Worm (Caenorhabditis elegans): ENCODE data around the gene nhr-124.

Gene nhr-124

ce11 chrV:3886104-3886503 lies at the start of gene nhr-124:
nhr-124 (minus strand) TSS chrV:3886204.
- TF ChIP-seq dao-5 (tag; optimal IDR thresholded peaks at IDR 0.05) (no peak), him-1 (tag; optimal IDR thresholded peaks at IDR 0.05) (no peak), W03F9.2 (tag; optimal IDR thresholded peaks at IDR 0.05) (no peak)

- TF ChIP-seq W03F9.2 (tag; optimal IDR thresholded peaks at IDR 0.05), result no peak
- TF ChIP-seq him-1 (tag; optimal IDR thresholded peaks at IDR 0.05), result no peak
- TF ChIP-seq dao-5 (tag; optimal IDR thresholded peaks at IDR 0.05), result no peak
Observed at ce11 chrV:3931326-3931725, 45.3 kb upstream of the nhr-124 start, which contains the start of gene srx-63. srx-63 (plus strand) TSS chrV:3931626.

- no peak for TF ChIP-seq W03F9.2 (tag; optimal IDR thresholded peaks at IDR 0.05)
- no peak for TF ChIP-seq him-1 (tag; optimal IDR thresholded peaks at IDR 0.05)
- no peak for TF ChIP-seq dao-5 (tag; optimal IDR thresholded peaks at IDR 0.05)
Observed at ce11 chrV:3929099-3929498, 43.1 kb upstream of the nhr-124 start, which contains the start of gene srx-64. srx-64 (plus strand) TSS chrV:3929399.

ce11 chrV:3927522-3927921 lies 41.5 kb upstream of the nhr-124 start:
- TF ChIP-seq W03F9.2 (tag; optimal IDR thresholded peaks at IDR 0.05) (no peak), him-1 (tag; optimal IDR thresholded peaks at IDR 0.05) (no peak), dao-5 (tag; optimal IDR thresholded peaks at IDR 0.05) (no peak)

DNA sequence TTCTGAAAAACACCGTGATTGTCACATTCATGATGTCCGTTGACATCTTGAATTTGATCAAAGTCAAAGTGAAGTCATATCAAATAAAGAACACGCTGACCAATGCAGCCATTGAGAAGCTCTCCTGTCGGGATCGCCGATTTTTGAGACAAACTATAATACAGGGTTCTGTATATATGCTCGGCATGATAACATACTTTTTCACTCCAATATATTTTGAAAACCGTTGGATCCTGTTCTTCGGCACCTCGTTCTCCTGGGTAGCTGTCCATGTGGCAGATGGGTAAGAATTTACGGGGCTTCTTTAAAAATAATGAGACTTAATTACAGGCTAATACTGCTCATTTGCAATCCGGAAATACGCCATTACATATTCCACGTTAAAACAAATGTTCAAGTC lies 36.5 kb upstream of the nhr-124 start:
- TF ChIP-seq him-1 (tag; optimal IDR thresholded peaks at IDR 0.05) (no peak), W03F9.2 (tag; optimal IDR thresholded peaks at IDR 0.05) (no peak), dao-5 (tag; optimal IDR thresholded peaks at IDR 0.05) (no peak)

DNA sequence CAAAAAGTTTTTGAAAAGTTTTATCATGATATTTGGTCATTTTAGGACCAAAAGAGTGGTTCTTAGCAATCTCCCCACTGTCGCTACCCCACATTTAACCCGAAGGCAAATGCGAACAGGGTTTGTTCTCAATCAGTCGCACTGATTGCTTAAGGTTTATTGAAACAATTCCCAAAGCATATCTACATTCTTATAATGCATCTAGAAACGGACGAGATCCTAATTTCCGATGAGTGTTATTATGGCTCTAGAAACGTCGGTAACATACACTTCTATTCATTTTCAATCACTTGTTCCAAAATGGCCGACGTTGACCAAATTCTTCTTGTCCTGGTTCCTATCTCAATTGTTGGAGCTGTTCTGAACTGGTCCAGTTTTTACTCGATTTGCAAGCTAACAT lies 35.6 kb upstream of the nhr-124 start, which contains the start of gene srx-65:
srx-65 (plus strand) TSS at position 301 of the 400 bp plus-strand sequence.
- TF ChIP-seq dao-5 (tag; optimal IDR thresholded peaks at IDR 0.05), result no peak

- TF ChIP-seq W03F9.2 (tag; optimal IDR thresholded peaks at IDR 0.05), result no peak
- TF ChIP-seq him-1 (tag; optimal IDR thresholded peaks at IDR 0.05), result no peak
- no peak for TF ChIP-seq dao-5 (tag; optimal IDR thresholded peaks at IDR 0.05)
Observed at ce11 chrV:3919289-3919688, 33.3 kb upstream of the nhr-124 start, which contains the start of gene srx-66. srx-66 (plus strand) TSS chrV:3919589.

ce11 chrV:3916480-3916879 lies 30.5 kb upstream of the nhr-124 start, which contains the start of gene srx-67:
srx-67 (plus strand) TSS chrV:3916780.
- TF ChIP-seq him-1 (tag; optimal IDR thresholded peaks at IDR 0.05) (no peak), W03F9.2 (tag; optimal IDR thresholded peaks at IDR 0.05) (no peak), dao-5 (tag; optimal IDR thresholded peaks at IDR 0.05) (no peak)

- TF ChIP-seq W03F9.2 (tag; optimal IDR thresholded peaks at IDR 0.05) (no peak), dao-5 (tag; optimal IDR thresholded peaks at IDR 0.05) (no peak), him-1 (tag; optimal IDR thresholded peaks at IDR 0.05) (no peak)
Observed at ce11 chrV:3913131-3913530, 27.1 kb upstream of the nhr-124 start.

DNA sequence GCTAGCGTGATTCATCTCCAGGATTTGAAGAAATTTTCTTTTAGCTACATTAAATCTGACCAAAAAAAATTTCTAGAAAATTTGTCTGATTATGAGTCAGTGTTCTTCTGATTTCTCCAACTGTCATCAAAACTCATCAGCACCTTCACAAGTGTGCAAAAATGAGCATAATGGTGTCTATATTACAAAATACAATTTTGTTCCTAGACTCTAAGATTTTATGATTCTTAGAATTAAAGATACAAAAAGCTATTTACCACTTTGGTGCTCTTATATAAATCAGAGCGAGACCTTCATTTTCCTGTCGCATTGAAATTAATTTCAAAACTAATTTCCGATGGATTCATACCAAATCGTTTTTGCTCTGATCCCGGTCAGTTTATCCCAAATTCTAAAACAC lies 26.5 kb upstream of the nhr-124 start, which contains the start of gene srx-68:
srx-68 (plus strand) TSS at position 301 of the 400 bp plus-strand sequence.
- no peak for TF ChIP-seq W03F9.2 (tag; optimal IDR thresholded peaks at IDR 0.05)
- TF ChIP-seq him-1 (tag; optimal IDR thresholded peaks at IDR 0.05), result no peak
- TF ChIP-seq dao-5 (tag; optimal IDR thresholded peaks at IDR 0.05), result no peak

- no peak for TF ChIP-seq W03F9.2 (tag; optimal IDR thresholded peaks at IDR 0.05)
- no peak for TF ChIP-seq dao-5 (tag; optimal IDR thresholded peaks at IDR 0.05)
- no peak for TF ChIP-seq him-1 (tag; optimal IDR thresholded peaks at IDR 0.05)
Observed at ce11 chrV:3905841-3906240, 19.8 kb upstream of the nhr-124 start, which contains the start of gene nhr-156. nhr-156 (plus strand) TSS chrV:3906106.

DNA sequence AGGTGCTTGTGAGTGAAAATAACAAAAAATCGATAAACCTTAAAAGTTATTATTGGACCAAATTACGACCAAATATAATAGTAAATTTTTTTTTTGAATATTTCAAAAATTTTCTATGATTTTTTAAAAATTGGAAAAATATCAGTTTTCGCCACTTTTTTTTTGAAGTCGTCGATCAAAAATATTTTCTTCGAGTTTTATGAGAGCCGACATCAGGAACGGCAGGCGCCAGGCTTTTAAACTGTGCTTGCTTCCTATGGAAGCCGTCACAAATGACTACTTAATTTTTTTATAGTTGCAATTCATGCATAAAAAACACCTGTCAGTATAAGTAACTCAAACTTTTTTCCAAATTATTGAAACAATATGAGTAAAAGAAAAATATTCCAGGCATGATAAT lies 17.4 kb upstream of the nhr-124 start:
- TF ChIP-seq W03F9.2 (tag; optimal IDR thresholded peaks at IDR 0.05) (no peak), him-1 (tag; optimal IDR thresholded peaks at IDR 0.05) (no peak), dao-5 (tag; optimal IDR thresholded peaks at IDR 0.05) (no peak)

DNA sequence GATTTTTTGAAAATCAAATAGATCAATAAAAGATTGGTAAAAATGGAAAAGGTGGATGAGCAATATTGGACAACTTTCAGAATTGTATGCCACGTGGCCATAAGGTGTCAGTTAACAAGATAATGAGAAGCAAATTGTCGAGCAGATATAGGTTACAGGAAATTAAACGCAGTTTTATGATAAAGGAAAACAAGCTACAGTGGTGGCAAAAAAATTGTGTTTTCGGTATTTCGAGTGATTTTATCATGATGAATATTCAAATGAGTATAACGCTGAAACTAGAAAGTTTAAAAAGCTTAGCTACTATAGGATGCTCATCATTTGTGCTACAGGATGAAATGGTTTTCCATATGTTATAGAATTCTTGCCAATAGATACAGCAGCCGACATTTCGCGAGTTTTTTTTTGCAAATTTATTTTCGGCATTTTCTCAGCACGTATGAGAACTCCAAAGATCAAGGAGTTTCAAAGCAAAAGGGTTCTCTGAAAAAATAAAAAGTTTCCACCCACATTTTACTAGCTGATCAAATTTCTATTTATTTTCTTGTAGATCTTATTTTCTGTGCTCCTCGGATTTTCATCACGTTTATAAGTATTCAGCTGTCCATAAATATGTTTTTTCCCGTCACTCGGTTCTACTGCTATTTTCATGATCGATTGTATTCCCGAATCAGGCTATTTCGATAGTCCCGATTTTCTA lies 16.6 kb upstream of the nhr-124 start, which contains the start of the genes str-229 and srh-190:
str-229 (minus strand) TSS at position 101 of the 700 bp plus-strand sequence.
srh-190 (plus strand) TSS at position 650 of the 700 bp plus-strand sequence.
- TF ChIP-seq dao-5 (tag; optimal IDR thresholded peaks at IDR 0.05) (no peak), him-1 (tag; optimal IDR thresholded peaks at IDR 0.05) (no peak), W03F9.2 (tag; optimal IDR thresholded peaks at IDR 0.05) (no peak)

DNA sequence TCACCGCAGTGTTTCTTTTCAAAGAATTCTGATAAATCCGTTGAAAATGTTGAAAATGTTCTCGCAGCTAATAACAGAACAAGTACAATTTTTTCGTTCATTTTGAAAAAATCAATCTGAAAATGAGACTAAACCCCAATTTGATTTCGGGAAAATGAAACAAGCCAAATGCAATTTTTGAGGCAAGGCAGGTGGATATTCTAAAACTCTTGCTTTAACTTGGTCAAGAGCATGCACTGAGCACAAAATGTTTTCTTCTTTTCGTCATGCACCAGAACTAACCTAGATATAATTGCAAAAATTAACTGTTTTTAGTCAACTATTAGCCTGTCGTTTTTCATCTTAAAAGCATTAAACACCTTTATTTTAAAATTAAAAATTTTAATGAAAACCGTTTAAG lies 14.1 kb upstream of the nhr-124 start, which contains the start of gene irld-22:
irld-22 (minus strand) TSS at position 101 of the 400 bp plus-strand sequence.
- no peak for TF ChIP-seq W03F9.2 (tag; optimal IDR thresholded peaks at IDR 0.05)
- TF ChIP-seq dao-5 (tag; optimal IDR thresholded peaks at IDR 0.05), result no peak
- TF ChIP-seq him-1 (tag; optimal IDR thresholded peaks at IDR 0.05), result no peak
